Fruit fly (Drosophila melanogaster) whole organism, embryonic: ENCODE results near the gene Sam-S.

Experiments
- Atf3 ChIP-seq: fragments of 200-800 bp; sonication (Bioruptor generic); optimal IDR thresholded peaks from 3 replicates; lab custom pipeline; 2016; ENCODE audit warnings: missing biosample characterization, missing genetic modification characterization
- BtbVII ChIP-seq: fragments of 200-800 bp; sonication (Bioruptor generic); optimal IDR thresholded peaks from 3 replicates; lab custom pipeline; 2017; ENCODE audit warnings: missing biosample characterization, mild to moderate bottlenecking, missing genetic modification characterization
- C15 ChIP-seq: fragments of 200-800 bp; sonication (Bioruptor generic); IDR thresholded peaks from 3 replicates; pipeline ENCODE4 v1.3.6; 2022; ENCODE audit warnings: missing biosample characterization, missing genetic modification characterization
- CG10147 ChIP-seq: fragments of 200-800 bp; sonication (Bioruptor generic); optimal IDR thresholded peaks from 2 replicates; lab custom pipeline; 2019; ENCODE audit warnings: missing biosample characterization, mild to moderate bottlenecking, missing genetic modification characterization, moderate library complexity
- CG10431 ChIP-seq: fragments of 200-800 bp; sonication (Bioruptor generic); optimal IDR thresholded peaks from 3 replicates; lab custom pipeline; 2018; ENCODE audit warnings: missing biosample characterization, mild to moderate bottlenecking, missing genetic modification characterization
- CG11247 ChIP-seq: fragments of 200-800 bp; sonication (Bioruptor generic); IDR thresholded peaks from 2 replicates; pipeline ENCODE4 v1.3.6; 2022; ENCODE audit warnings: missing biosample characterization, missing genetic modification characterization
- CG12236 ChIP-seq: fragments of 200-800 bp; sonication (Bioruptor generic); optimal IDR thresholded peaks from 2 replicates; lab custom pipeline; 2016; ENCODE audit warnings: missing biosample characterization, missing genetic modification characterization
- CG13624 ChIP-seq: fragments of 200-800 bp; sonication (Bioruptor generic); optimal IDR thresholded peaks from 2 replicates; lab custom pipeline; 2016; ENCODE audit warnings: missing biosample characterization, missing genetic modification characterization
- CG15514 ChIP-seq: fragments of 200-800 bp; sonication (Bioruptor generic); optimal IDR thresholded peaks from 3 replicates; lab custom pipeline; 2017; ENCODE audit warnings: missing biosample characterization, missing genetic modification characterization, mild to moderate bottlenecking, moderate library complexity, missing genetic modification reagents
- CG17912 ChIP-seq: fragments of 200-800 bp; sonication (Bioruptor generic); optimal IDR thresholded peaks from 2 replicates; lab custom pipeline; 2018; ENCODE audit warnings: missing biosample characterization, mild to moderate bottlenecking, missing genetic modification characterization
- CG1832 ChIP-seq: fragments of 200-800 bp; sonication (Bioruptor generic); optimal IDR thresholded peaks from 2 replicates; lab custom pipeline; 2017; ENCODE audit warnings: missing biosample characterization, mild to moderate bottlenecking, missing genetic modification characterization, inconsistent platforms
- CG2712 ChIP-seq: fragments of 200-800 bp; optimal IDR thresholded peaks from 3 replicates; lab custom pipeline; 2019; ENCODE audit warnings: missing biosample characterization, mild to moderate bottlenecking, missing genetic modification characterization, moderate library complexity
- CG32767 ChIP-seq: fragments of 200-800 bp; sonication (Bioruptor generic); IDR thresholded peaks from 2 replicates; pipeline ENCODE4 v1.3.6; 2022; ENCODE audit warnings: missing biosample characterization, missing genetic modification characterization
- CG34376 ChIP-seq: fragments of 200-800 bp; sonication (Bioruptor generic); optimal IDR thresholded peaks from 2 replicates; lab custom pipeline; 2018; ENCODE audit warnings: missing biosample characterization, mild to moderate bottlenecking, missing genetic modification characterization
- CG4328 ChIP-seq: fragments of 200-800 bp; sonication (Bioruptor generic); optimal IDR thresholded peaks from 3 replicates; lab custom pipeline; 2017; ENCODE audit warnings: missing biosample characterization, missing genetic modification reagents, missing genetic modification characterization
- CG4424 ChIP-seq: fragments of 200-800 bp; sonication (Bioruptor generic); optimal IDR thresholded peaks from 3 replicates; lab custom pipeline; 2016; ENCODE audit warnings: missing biosample characterization, missing genetic modification characterization
- CG6854 ChIP-seq: fragments of 200-800 bp; sonication (Bioruptor generic); optimal IDR thresholded peaks from 3 replicates; lab custom pipeline; 2017; ENCODE audit warnings: missing biosample characterization, mild to moderate bottlenecking, missing genetic modification characterization
- CG8765 ChIP-seq: fragments of 200-800 bp; sonication (Bioruptor generic); IDR thresholded peaks from 2 replicates; pipeline ENCODE4 v1.3.6; 2022; ENCODE audit warnings: missing biosample characterization, missing genetic modification characterization
- CG9437 ChIP-seq: fragments of 200-800 bp; sonication (Bioruptor generic); optimal IDR thresholded peaks from 2 replicates; lab custom pipeline; 2018; ENCODE audit warnings: missing biosample characterization, mild to moderate bottlenecking, missing genetic modification characterization
- D ChIP-seq, 2 experiments: fragments of 200-800 bp in 1 of 2; fragments of >200 bp in 1 of 2; sonication (Bioruptor generic) in 1 of 2; optimal IDR thresholded peaks; 2 replicates in 1 of 2; 3 replicates in 1 of 2; lab custom pipeline; 2017; ENCODE audit warnings: mild to moderate bottlenecking in 1 of 2, missing biosample characterization in 1 of 2, missing genetic modification characterization in 1 of 2, missing genetic modification reagents in 1 of 2
- MTF-1 ChIP-seq: fragments of 200-800 bp; sonication (Bioruptor generic); optimal IDR thresholded peaks from 2 replicates; lab custom pipeline; 2018; ENCODE audit warnings: missing biosample characterization, mild to moderate bottlenecking, missing genetic modification characterization, borderline replicate concordance
- Mes4 ChIP-seq: fragments of 200-800 bp; sonication (Bioruptor generic); optimal IDR thresholded peaks from 2 replicates; lab custom pipeline; 2016; ENCODE audit warnings: missing biosample characterization, missing genetic modification characterization
- Neu2 ChIP-seq: fragments of 200-800 bp; sonication (Bioruptor generic); optimal IDR thresholded peaks from 3 replicates; lab custom pipeline; 2016; ENCODE audit warnings: missing biosample characterization, missing genetic modification characterization, borderline replicate concordance
- NfI ChIP-seq: fragments of 200-800 bp; sonication (Bioruptor generic); optimal IDR thresholded peaks from 3 replicates; lab custom pipeline; 2018; ENCODE audit warnings: missing biosample characterization, mild to moderate bottlenecking, missing genetic modification characterization, moderate library complexity
- Pdp1 ChIP-seq, 2 experiments: fragments of 200-800 bp; sonication (Bioruptor generic); optimal IDR thresholded peaks; 3 replicates each; lab custom pipeline; 2016; ENCODE audit warnings: missing biosample characterization in 2 of 2, missing genetic modification characterization in 2 of 2, mild to moderate bottlenecking in 1 of 2, moderate library complexity in 1 of 2
- Ravus ChIP-seq: fragments of 200-800 bp; sonication (Bioruptor generic); IDR thresholded peaks from 2 replicates; pipeline ENCODE4 v1.3.6; 2022; ENCODE audit warnings: missing biosample characterization, missing genetic modification characterization
- Spps ChIP-seq: fragments of 200-800 bp; sonication (Bioruptor generic); optimal IDR thresholded peaks from 2 replicates; lab custom pipeline; 2018; ENCODE audit warnings: missing biosample characterization, mild to moderate bottlenecking, missing genetic modification characterization
- abd-A ChIP-seq: fragments of 200-800 bp; sonication (Bioruptor generic); optimal IDR thresholded peaks from 3 replicates; lab custom pipeline; 2019; ENCODE audit warnings: missing biosample characterization, mild to moderate bottlenecking, missing genetic modification characterization, moderate library complexity
- ase ChIP-seq: fragments of 200-800 bp; sonication (Bioruptor generic); IDR thresholded peaks from 3 replicates; pipeline ENCODE4 v1.3.6; 2022; ENCODE audit warnings: missing biosample characterization, missing genetic modification characterization
- cad ChIP-seq: fragments of >200 bp; optimal IDR thresholded peaks from 2 replicates; lab custom pipeline; 2017; ENCODE audit warnings: missing biosample characterization, missing genetic modification characterization
- chif ChIP-seq, 2 experiments: fragments of 200-800 bp; sonication (Bioruptor generic); optimal IDR thresholded peaks; 3 replicates each; lab custom pipeline; 2016; ENCODE audit warnings: missing biosample characterization in 2 of 2, missing genetic modification characterization in 2 of 2
- dmrt11E ChIP-seq: fragments of 200-800 bp; sonication (Bioruptor generic); optimal IDR thresholded peaks from 3 replicates; lab custom pipeline; 2018; ENCODE audit warnings: missing biosample characterization, mild to moderate bottlenecking, missing genetic modification characterization, moderate library complexity
- fd102C ChIP-seq: fragments of 200-800 bp; sonication (Bioruptor generic); optimal IDR thresholded peaks from 2 replicates; lab custom pipeline; 2018; ENCODE audit warnings: missing biosample characterization, mild to moderate bottlenecking, missing genetic modification characterization, moderate library complexity
- fu2 ChIP-seq: fragments of 200-800 bp; sonication (Bioruptor generic); optimal IDR thresholded peaks from 2 replicates; lab custom pipeline; 2016; ENCODE audit warnings: missing biosample characterization, missing genetic modification characterization
- gcm ChIP-seq: fragments of 200-800 bp; sonication (Bioruptor generic); optimal IDR thresholded peaks from 2 replicates; lab custom pipeline; 2019; ENCODE audit warnings: missing biosample characterization, mild to moderate bottlenecking, missing genetic modification characterization, moderate library complexity
- gsb-n ChIP-seq: fragments of 200-800 bp; sonication (Bioruptor generic); optimal IDR thresholded peaks from 3 replicates; lab custom pipeline; 2018; ENCODE audit warnings: missing biosample characterization, mild to moderate bottlenecking, missing genetic modification characterization
- hb ChIP-seq: fragments of 200-800 bp; sonication (Bioruptor generic); IDR thresholded peaks from 3 replicates; pipeline ENCODE4 v1.3.6; 2022; ENCODE audit warnings: missing biosample characterization, missing genetic modification characterization; ENCODE audit not compliant: partially characterized antibody
- jing ChIP-seq: fragments of 200-800 bp; sonication (Bioruptor generic); optimal IDR thresholded peaks from 2 replicates; lab custom pipeline; 2018; ENCODE audit warnings: missing biosample characterization, mild to moderate bottlenecking, missing genetic modification characterization
- kni ChIP-seq: fragments of 200-800 bp; sonication (Bioruptor generic); optimal IDR thresholded peaks from 3 replicates; lab custom pipeline; 2017; ENCODE audit warnings: mild to moderate bottlenecking, missing biosample characterization, missing genetic modification reagents, missing genetic modification characterization
- lab ChIP-seq: fragments of 200-800 bp; sonication (Bioruptor generic); optimal IDR thresholded peaks from 3 replicates; lab custom pipeline; 2017; ENCODE audit warnings: missing biosample characterization, missing genetic modification characterization, mild to moderate bottlenecking, moderate library complexity, missing genetic modification reagents
- mirr ChIP-seq: fragments of 200-800 bp; sonication (Bioruptor generic); optimal IDR thresholded peaks from 3 replicates; lab custom pipeline; 2018; ENCODE audit warnings: missing biosample characterization, mild to moderate bottlenecking, missing genetic modification characterization
- nom ChIP-seq: fragments of 200-800 bp; sonication (Bioruptor generic); optimal IDR thresholded peaks from 2 replicates; lab custom pipeline; 2017; ENCODE audit warnings: missing biosample characterization, missing genetic modification characterization, mild to moderate bottlenecking, moderate library complexity, missing genetic modification reagents
- schlank ChIP-seq: fragments of 200-800 bp; sonication (Bioruptor generic); optimal IDR thresholded peaks from 2 replicates; lab custom pipeline; 2018; ENCODE audit warnings: missing biosample characterization, mild to moderate bottlenecking, missing genetic modification characterization
- sd ChIP-seq: fragments of 200-800 bp; sonication (Bioruptor generic); optimal IDR thresholded peaks from 3 replicates; lab custom pipeline; 2018; ENCODE audit warnings: missing biosample characterization, mild to moderate bottlenecking, missing genetic modification characterization, moderate library complexity
- trem ChIP-seq: fragments of 200-800 bp; optimal IDR thresholded peaks from 3 replicates; lab custom pipeline; 2019; ENCODE audit warnings: missing biosample characterization, mild to moderate bottlenecking, missing genetic modification characterization, moderate library complexity
- tup ChIP-seq: fragments of 200-800 bp; sonication (Bioruptor generic); optimal IDR thresholded peaks from 2 replicates; lab custom pipeline; 2016; ENCODE audit warnings: missing biosample characterization, mild to moderate bottlenecking, missing genetic modification characterization, moderate library complexity
- twi ChIP-seq: fragments of 200-800 bp; optimal IDR thresholded peaks from 2 replicates; lab custom pipeline; 2019; ENCODE audit warnings: missing biosample characterization, mild to moderate bottlenecking, missing genetic modification characterization, moderate library complexity
- zen ChIP-seq: fragments of 200-800 bp; sonication (Bioruptor generic); optimal IDR thresholded peaks from 3 replicates; lab custom pipeline; 2018; ENCODE audit warnings: missing biosample characterization, mild to moderate bottlenecking, missing genetic modification characterization, moderate library complexity

Gene Sam-S

DNA sequence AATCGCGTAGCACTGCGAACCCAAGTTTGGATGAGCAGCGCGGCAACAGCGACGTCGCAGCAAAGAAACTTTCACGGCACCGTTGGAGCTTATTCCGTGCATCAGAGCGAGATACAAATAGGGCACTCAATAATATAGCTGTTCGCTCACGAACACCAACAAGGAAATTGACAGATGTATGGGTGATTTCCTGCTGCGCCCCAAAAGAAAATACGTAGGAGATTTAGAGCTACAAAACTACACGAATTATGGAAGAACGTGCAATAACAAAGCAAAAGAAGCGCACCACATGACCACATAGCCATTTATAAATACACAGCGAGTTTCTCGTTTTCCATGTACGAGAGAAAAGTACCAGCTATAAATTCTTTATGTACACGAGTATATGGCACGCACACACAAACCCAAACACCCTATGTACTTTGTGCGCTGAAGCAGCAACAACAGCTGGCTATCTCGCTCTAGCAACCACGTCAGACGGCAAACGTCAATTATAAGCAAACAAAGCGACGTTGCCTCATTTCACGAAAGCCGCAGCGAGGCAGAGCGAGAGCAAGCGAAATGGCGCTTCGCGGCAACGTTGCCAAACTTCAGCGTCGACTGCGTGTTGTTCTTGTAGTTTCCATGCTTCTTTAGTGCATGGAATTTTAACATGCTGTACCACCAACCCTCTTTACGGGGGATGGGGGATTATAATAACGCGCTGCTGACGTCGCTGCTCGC, 54.9 kb downstream of the Sam-S start (continued):
- TF ChIP-seq CG13624 (GFP tag; lab: Kevin White, UChicago) (peak; percentile 77), Mes4 (no peak), CG11247 (GFP tag; lab: Robert Waterston, UW) (no peak), twi (tag; lab: Kevin White, UChicago) (peak; percentile 55), CG10431 (GFP tag; lab: Kevin White, UChicago) (peak; percentile 52), NfI (GFP tag; lab: Kevin White, UChicago) (peak; percentile 6), Ravus (GFP tag; lab: Robert Waterston, UW) (no peak), dmrt11E (tag; lab: Kevin White, UChicago) (no peak), nom (GFP tag; lab: Kevin White, UChicago) (peak; percentile 51), zen (tag; lab: Kevin White, UChicago) (peak; percentile 80), Pdp1 (GFP tag; optimal IDR thresholded peaks at IDR 0.05; lab: Kevin White, UChicago) (peak in 1 of 2 experiments; percentile 77), CG4424 (GFP tag; lab: Kevin White, UChicago) (peak; percentile 38), gsb-n (tag; lab: Kevin White, UChicago) (no peak), lab (peak; percentile 71), hb (GFP tag; lab: Robert Waterston, UW) (no peak), schlank (tag; lab: Kevin White, UChicago) (peak; percentile 3), Atf3 (GFP tag; lab: Kevin White, UChicago) (no peak), CG34376 (GFP tag; lab: Kevin White, UChicago) (peak; percentile 85), BtbVII (GFP tag; lab: Kevin White, UChicago) (peak; percentile 52), Spps (tag; lab: Kevin White, UChicago) (no peak), CG12236 (GFP tag; lab: Kevin White, UChicago) (no peak), CG32767 (GFP tag; lab: Robert Waterston, UW) (no peak), CG17912 (peak; percentile 32), CG8765 (GFP tag; lab: Robert Waterston, UW) (no peak), tup (GFP tag; lab: Kevin White, UChicago) (no peak), CG4328 (GFP tag; lab: Kevin White, UChicago) (peak; percentile 79), jing (GFP tag; lab: Kevin White, UChicago) (no peak), C15 (GFP tag; lab: Robert Waterston, UW) (no peak), CG15514 (GFP tag; lab: Kevin White, UChicago) (peak; percentile 46), fd102C (GFP tag; lab: Kevin White, UChicago) (peak; percentile 25), CG6854 (GFP tag; lab: Kevin White, UChicago) (peak; percentile 55), CG10147 (GFP tag; lab: Kevin White, UChicago) (peak; percentile 26), ase (GFP tag; lab: Robert Waterston, UW) (no peak), CG9437 (GFP tag; lab: Kevin White, UChicago) (peak; percentile 14), chif (GFP tag; optimal IDR thresholded peaks at IDR 0.05; lab: Kevin White, UChicago) (no peak), MTF-1 (GFP tag; lab: Kevin White, UChicago) (peak; percentile 21), CG2712 (tag; lab: Kevin White, UChicago) (peak; percentile 16), CG1832 (GFP tag; lab: Kevin White, UChicago) (peak; percentile 45), Neu2 (GFP tag; lab: Kevin White, UChicago) (no peak), trem (peak; percentile 20), D (optimal IDR thresholded peaks at IDR 0.05; lab: Kevin White, UChicago) (peak; percentile 86), D (GFP tag; optimal IDR thresholded peaks at IDR 0.05; lab: Kevin White, UChicago) (no peak), abd-A (tag; lab: Kevin White, UChicago) (peak; percentile 99), gcm (GFP tag; lab: Kevin White, UChicago) (no peak), fu2 (GFP tag; lab: Kevin White, UChicago) (no peak), cad (GFP tag; lab: Kevin White, UChicago) (peak; percentile 63), mirr (GFP tag; lab: Kevin White, UChicago) (peak; percentile 95), kni (GFP tag; lab: Kevin White, UChicago) (peak; percentile 99), sd (peak; percentile 98)
